Worm (Caenorhabditis elegans) whole organism, L4/young adult: ENCODE data around the gene mip-2.

Experiments
- W03F9.2 ChIP-seq: fragments of 150-350 bp; optimal IDR thresholded peaks from 2 replicates; lab custom pipeline; 2014; ENCODE audit warnings: missing biosample characterization, missing genetic modification characterization
- dao-5 ChIP-seq: sonication (generic microtip); optimal IDR thresholded peaks from 2 replicates; lab custom pipeline; 2016; ENCODE audit warnings: missing genotype, missing genetic modification characterization, moderate library complexity, missing compliant biosample characterization
- him-1 ChIP-seq: sonication (generic microtip); optimal IDR thresholded peaks from 2 replicates; lab custom pipeline; 2016; ENCODE audit warnings: missing genotype, missing genetic modification reagents, missing genetic modification characterization, missing compliant biosample characterization

- TF ChIP-seq him-1 (tag; lab: Kevin White, UChicago) = no peak
- TF ChIP-seq W03F9.2 (tag; lab: Kevin White, UChicago) = no peak
- TF ChIP-seq dao-5 (tag; lab: Kevin White, UChicago) = no peak
Measured at ce11 chrV:13647185-13647584, 24.6 kb downstream of the mip-2 start.
